Worm (Caenorhabditis elegans) whole organism, early embryonic: ENCODE data around the gene cee-1.

Experiments
- ama-1 ChIP-seq: fragments of 150-350 bp; optimal IDR thresholded peaks from 2 replicates; lab custom pipeline; 2014
- ceh-36 ChIP-seq: sonication (generic microtip); optimal IDR thresholded peaks from 2 replicates; lab custom pipeline; 2016; ENCODE audit warnings: missing genetic modification characterization, inconsistent platforms, missing compliant biosample characterization
- hmbx-1 ChIP-seq: sonication (generic microtip); optimal IDR thresholded peaks from 2 replicates; lab custom pipeline; 2016; ENCODE audit warnings: mild to moderate bottlenecking, missing genetic modification characterization, missing compliant biosample characterization
- hnd-1 ChIP-seq: sonication (generic microtip); optimal IDR thresholded peaks from 2 replicates; lab custom pipeline; 2016; ENCODE audit warnings: missing genetic modification characterization, missing compliant biosample characterization

DNA sequence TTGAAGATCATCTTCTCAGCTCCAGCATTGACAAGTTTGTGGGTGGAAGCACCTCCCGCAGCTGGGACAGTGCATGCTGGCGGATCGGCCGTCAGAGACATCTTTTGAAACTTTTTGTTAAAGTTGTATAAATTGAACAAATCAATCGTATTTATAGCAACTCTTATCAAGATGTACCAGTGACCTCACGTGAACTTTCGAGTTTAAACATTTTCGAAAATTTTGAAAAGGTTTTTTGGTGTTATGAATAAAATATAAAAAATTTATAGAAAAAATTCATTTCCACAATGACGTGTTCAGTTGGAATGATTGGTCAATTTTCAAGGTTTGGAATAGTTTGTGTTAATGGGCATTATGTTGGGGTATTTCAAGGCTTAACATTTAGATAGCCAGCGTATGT lies 43.9 kb upstream of the cee-1 start, which contains the start of the genes msd-4 and C35D10.3:
- TF ChIP-seq hnd-1 (tag; lab: Kevin White, UChicago) (no peak), ceh-36 (tag; lab: Kevin White, UChicago) (no peak), ama-1 (no peak), hmbx-1 (tag; lab: Kevin White, UChicago) (no peak)
